Worm (Caenorhabditis elegans): ENCODE data around the gene F32D1.8.

ce11 chrV:4371309-4371933 is 6.1 kb downstream of the F32D1.8 start, which contains the start of the genes gmpr-1 and fipp-1:
- TF ChIP-seq nhr-25 (tag; optimal IDR thresholded peaks at IDR 0.05) (no peak), unc-62 (GFP tag; optimal IDR thresholded peaks at IDR 0.05) (no peak), fkh-2 (tag; optimal IDR thresholded peaks at IDR 0.05) (no peak), zag-1 (tag; optimal IDR thresholded peaks at IDR 0.05) (no peak), skn-1 (tag; optimal IDR thresholded peaks at IDR 0.05) (no peak), ZK546.5 (tag; optimal IDR thresholded peaks at IDR 0.05) (no peak), snpc-4 (tag; optimal IDR thresholded peaks at IDR 0.05) (no peak), nhr-237 (tag; optimal IDR thresholded peaks at IDR 0.05) (no peak), ztf-11 (tag; optimal IDR thresholded peaks at IDR 0.05) (no peak), daf-12 (tag; optimal IDR thresholded peaks at IDR 0.05) (no peak), aly-2 (tag; optimal IDR thresholded peaks at IDR 0.05) (no peak), nhr-76 (tag; optimal IDR thresholded peaks at IDR 0.05) (no peak), nhr-12 (tag; optimal IDR thresholded peaks at IDR 0.05) (no peak)

All from whole organism, L3 larva.